Worm (Caenorhabditis elegans): ENCODE results near the gene D1086.1.

- TF ChIP-seq pha-4 (tag; optimal IDR thresholded peaks at IDR 0.05): no peak
- no peak for TF ChIP-seq F22D6.2 (tag; optimal IDR thresholded peaks at IDR 0.05)
- TF ChIP-seq ccch-3 (GFP tag; optimal IDR thresholded peaks at IDR 0.05): no peak
- TF ChIP-seq chd-7 (tag; optimal IDR thresholded peaks at IDR 0.05): no peak
- TF ChIP-seq him-1 (tag; optimal IDR thresholded peaks at IDR 0.05): no peak
- TF ChIP-seq F55B11.4 (tag; optimal IDR thresholded peaks at IDR 0.05; ENCODE audit: borderline replicate concordance, insufficient read depth): no peak
- no peak for TF ChIP-seq attf-3 (GFP tag; conservative IDR thresholded peaks at IDR 0.05)
- TF ChIP-seq ama-1 (optimal IDR thresholded peaks at IDR 0.05): no peak
- TF ChIP-seq ama-1 (GFP tag; optimal IDR thresholded peaks at IDR 0.05): no peak
Measured at ce11 chrV:14088051-14088450, 10.6 kb upstream of the D1086.1 start, which contains the start of gene D1086.19.

Measured in whole organism, young adult.